Fruit fly (Drosophila melanogaster) whole organism: ENCODE results near the gene CG3368.
A peak's percentile ranks its signal among the peaks of the same experiment; 100 is the strongest.

Source experiments
- CG8478 ChIP-seq: fragments of >200 bp; optimal IDR thresholded peaks from 2 replicates; lab custom pipeline; 2018; ENCODE audit warnings: inconsistent platforms
- Dll ChIP-seq: fragments of >200 bp; optimal IDR thresholded peaks from 2 replicates; lab custom pipeline; 2017
- EcR ChIP-seq, 2 experiments: fragments of >200 bp; optimal IDR thresholded peaks; 2 replicates each; lab custom pipeline; 2017; ENCODE audit warnings: missing biosample characterization in 2 of 2, missing genetic modification characterization in 2 of 2, missing genetic modification reagents in 2 of 2
- pan ChIP-seq: fragments of >200 bp; optimal IDR thresholded peaks from 2 replicates; lab custom pipeline; 2017
- psq ChIP-seq: fragments of >200 bp; optimal IDR thresholded peaks from 2 replicates; lab custom pipeline; 2017
- usp ChIP-seq: fragments of >200 bp; optimal IDR thresholded peaks from 2 replicates; lab custom pipeline; 2017; ENCODE audit warnings: missing biosample characterization, missing genetic modification characterization, mixed read lengths

CG3368 gene

DNA sequence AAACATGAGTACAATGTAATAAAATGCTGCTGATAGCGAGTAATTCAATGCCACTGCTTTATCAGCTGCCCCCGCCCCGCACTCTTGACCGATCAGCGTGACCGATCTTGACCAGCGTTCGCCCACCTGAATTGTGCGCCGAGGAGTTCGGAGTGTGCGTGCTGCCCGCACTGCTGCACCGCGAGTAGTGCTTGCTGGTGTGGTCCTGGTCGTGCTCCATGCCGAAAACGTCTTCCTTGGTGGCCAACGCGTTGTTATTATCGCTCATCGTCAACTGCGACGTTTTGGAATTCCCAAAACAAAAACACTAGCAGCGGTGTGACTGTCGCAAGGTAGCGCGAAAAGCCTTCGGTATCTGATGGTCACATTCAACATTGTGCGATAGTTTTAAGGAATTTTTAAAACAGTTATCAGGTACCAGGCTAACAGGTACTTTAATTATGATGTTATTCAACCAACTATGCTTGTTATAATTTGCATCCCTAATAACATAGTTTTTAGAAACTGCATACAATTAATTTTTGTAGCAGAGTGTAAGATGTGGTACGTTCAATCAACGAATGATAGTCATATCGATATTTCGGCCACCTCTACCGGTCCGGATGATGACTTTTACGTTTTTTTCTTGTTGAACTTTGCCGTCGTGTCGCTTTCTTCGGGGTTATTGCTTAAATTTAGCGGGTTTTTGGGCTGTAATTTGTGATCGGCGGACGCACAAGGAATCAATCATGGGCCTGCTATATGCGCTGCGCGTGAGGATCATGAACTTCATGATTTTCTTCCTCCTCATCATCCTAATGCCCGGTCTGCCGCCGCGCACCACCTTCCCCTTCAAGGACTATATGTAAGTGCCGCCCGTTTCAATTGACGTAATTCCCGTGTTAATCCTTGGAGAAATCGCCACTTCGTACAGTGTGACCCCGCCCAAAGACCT lies 4.9 kb downstream of the CG3368 start, which contains the start of the genes bigmax and Hmu:
Gene bigmax (minus strand): TSS at position 325 of the 934 bp plus-strand sequence.
Gene Hmu (plus strand): TSS at position 568 of the 934 bp plus-strand sequence.
- peak; percentile 34 for TF ChIP-seq Dll (lab: Kevin White, UChicago)
- no peak for TF ChIP-seq pan (lab: Kevin White, UChicago)

DNA sequence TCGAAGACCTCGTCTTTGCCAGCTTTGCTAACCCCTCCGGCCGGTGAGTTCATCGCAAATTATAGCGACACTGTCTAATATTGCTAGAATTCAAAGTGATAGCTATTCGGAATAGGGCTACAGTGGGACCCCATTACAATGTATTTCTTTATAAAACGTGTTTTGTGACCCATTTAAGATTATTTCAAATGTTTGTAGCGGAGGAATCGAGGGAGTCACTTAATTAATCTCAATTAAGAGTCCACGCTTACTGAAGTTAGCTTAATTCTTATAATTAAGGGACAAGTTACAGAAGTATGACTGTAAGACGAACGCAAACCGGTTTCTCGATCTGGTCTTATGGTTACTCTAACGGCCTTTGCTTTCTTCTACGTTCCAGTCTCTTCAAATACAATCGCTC lies 6.1 kb downstream of the CG3368 start:
- no peak for TF ChIP-seq pan (lab: Kevin White, UChicago)
- no peak for TF ChIP-seq Dll (lab: Kevin White, UChicago)
- no peak for TF ChIP-seq EcR (GFP tag; optimal IDR thresholded peaks at IDR 0.05; lab: Kevin White, UChicago)
- TF ChIP-seq CG8478 (lab: Kevin White, UChicago): no peak
- TF ChIP-seq usp (GFP tag; lab: Kevin White, UChicago): no peak
- TF ChIP-seq psq (lab: Kevin White, UChicago): no peak

- TF ChIP-seq pan (lab: Kevin White, UChicago): no peak
- no peak for TF ChIP-seq Dll (lab: Kevin White, UChicago)
- no peak for TF ChIP-seq usp (GFP tag; lab: Kevin White, UChicago)
- TF ChIP-seq psq (lab: Kevin White, UChicago): no peak
- TF ChIP-seq EcR (GFP tag; optimal IDR thresholded peaks at IDR 0.05; lab: Kevin White, UChicago): no peak
- no peak for TF ChIP-seq CG8478 (lab: Kevin White, UChicago)
These were observed 8.7 kb downstream of the CG3368 start, which contains the start of gene CG3348 for dm6 chr3R:27292159-27292880. Gene CG3348 (minus strand): TSS chr3R:27292209.

DNA sequence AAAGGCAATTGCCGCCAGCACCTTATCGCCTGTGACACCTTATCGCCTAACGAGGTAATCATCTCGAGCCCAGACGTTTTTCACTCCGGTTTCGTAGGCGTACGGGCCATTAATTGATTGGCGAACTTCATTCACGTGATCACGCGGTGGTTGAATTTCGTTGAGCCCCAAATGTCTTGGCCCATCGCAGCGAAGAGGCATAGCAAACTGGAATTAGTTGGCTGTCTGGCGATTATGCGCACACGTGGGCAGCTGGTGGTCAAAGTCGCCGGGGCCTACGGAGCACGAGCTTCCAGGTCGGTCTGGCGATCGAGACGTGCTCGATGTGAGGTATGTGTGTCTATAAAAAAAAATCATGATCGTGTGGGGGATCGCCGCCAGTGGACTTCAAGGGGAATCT lies 9.5 kb downstream of the CG3368 start:
- TF ChIP-seq CG8478 (lab: Kevin White, UChicago) (no peak), EcR (GFP tag; optimal IDR thresholded peaks at IDR 0.05; lab: Kevin White, UChicago) (no peak), usp (GFP tag; lab: Kevin White, UChicago) (no peak), psq (lab: Kevin White, UChicago) (no peak)

DNA sequence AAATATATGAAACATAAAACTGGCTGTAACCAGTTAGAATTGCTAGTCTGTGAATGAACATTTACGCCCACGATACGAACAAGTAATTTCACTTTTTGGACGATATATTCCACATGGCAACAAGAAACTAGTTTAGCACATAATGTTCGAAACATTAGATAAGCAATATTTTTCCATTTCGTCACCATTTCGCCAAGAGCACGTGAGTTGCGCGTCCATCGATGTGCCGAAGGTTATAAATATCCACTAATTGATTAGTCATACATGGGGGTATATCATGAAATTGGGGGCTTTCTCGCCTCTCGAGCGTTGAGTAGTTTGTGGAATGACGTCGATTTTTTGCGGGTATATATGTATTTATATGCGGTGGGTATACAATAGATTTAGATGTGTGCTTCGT lies 10.5 kb downstream of the CG3368 start:
- TF ChIP-seq usp (GFP tag; lab: Kevin White, UChicago) (no peak), EcR (GFP tag; optimal IDR thresholded peaks at IDR 0.05; lab: Kevin White, UChicago) (no peak)

DNA sequence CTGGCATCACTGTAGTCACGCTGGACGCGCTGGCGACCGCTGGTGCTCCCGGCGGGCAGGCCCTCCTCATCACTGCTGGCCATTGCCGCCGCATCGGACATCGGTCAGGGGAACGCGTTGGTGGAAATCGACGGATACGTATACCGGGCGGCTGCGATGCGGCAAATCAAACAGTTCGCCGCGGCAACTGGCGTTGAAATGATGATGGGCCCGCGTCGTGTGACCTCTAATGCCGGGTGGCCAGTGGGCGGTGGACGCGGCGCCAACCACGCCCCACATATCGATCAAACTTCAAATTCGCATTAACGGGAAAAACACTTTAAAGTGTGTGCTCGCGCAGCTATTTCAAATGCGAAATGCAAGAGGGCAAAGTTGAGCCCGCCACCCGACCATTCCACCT lies 38.6 kb downstream of the CG3368 start, which contains the start of gene CG3339:
Gene CG3339 (minus strand): TSS at position 101 of the 400 bp plus-strand sequence.
- TF ChIP-seq CG8478 (lab: Kevin White, UChicago) (no peak), usp (GFP tag; lab: Kevin White, UChicago) (no peak), psq (lab: Kevin White, UChicago) (no peak), Dll (lab: Kevin White, UChicago) (no peak), EcR (GFP tag; optimal IDR thresholded peaks at IDR 0.05; lab: Kevin White, UChicago) (no peak), pan (lab: Kevin White, UChicago) (no peak)

DNA sequence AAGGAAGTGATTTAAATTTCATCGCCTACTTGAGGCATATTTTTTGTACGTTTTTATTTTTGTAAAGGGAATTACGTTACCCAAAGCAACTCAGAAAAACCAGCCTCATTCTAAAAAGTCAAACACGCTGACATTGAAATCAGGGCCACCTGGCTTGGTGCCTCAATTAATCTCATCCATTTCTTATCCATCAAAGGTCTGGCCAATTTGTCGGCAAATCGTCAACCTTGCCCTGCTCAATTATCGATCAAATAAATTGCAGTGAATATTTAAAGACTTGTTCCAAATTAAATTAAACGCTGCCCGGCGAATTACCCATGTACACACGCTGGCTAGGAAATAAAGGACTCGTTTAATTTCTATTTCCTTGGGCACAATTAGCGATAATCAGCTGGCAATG lies 47.2 kb downstream of the CG3368 start, which contains the start of gene CG3330:
Gene CG3330 (minus strand): TSS at position 101 of the 400 bp plus-strand sequence.
- TF ChIP-seq EcR (GFP tag; optimal IDR thresholded peaks at IDR 0.05; lab: Kevin White, UChicago): no peak
- TF ChIP-seq usp (GFP tag; lab: Kevin White, UChicago): no peak
- TF ChIP-seq psq (lab: Kevin White, UChicago): no peak
- TF ChIP-seq pan (lab: Kevin White, UChicago): no peak
- no peak for TF ChIP-seq CG8478 (lab: Kevin White, UChicago)
- no peak for TF ChIP-seq Dll (lab: Kevin White, UChicago)
